Worm (Caenorhabditis elegans) whole organism, late embryonic: ENCODE results near the gene srbc-60.

Experiments used
- F13H6.1 ChIP-seq: sonication (generic microtip); optimal IDR thresholded peaks from 2 replicates; lab custom pipeline; 2016; ENCODE audit warnings: missing genetic modification characterization, missing compliant biosample characterization
- K09A11.1 ChIP-seq: sonication (generic microtip); optimal IDR thresholded peaks from 2 replicates; lab custom pipeline; 2017; ENCODE audit warnings: antibody characterized with exemption, mild to moderate bottlenecking, missing genetic modification characterization, missing compliant biosample characterization; ENCODE audit not compliant: insufficient read depth
- T23F11.4 ChIP-seq: fragments of 200-800 bp; sonication (Bioruptor generic); optimal IDR thresholded peaks from 2 replicates; lab custom pipeline; 2018; ENCODE audit warnings: mild to moderate bottlenecking, missing genetic modification characterization, missing compliant biosample characterization
- ahr-1 ChIP-seq: sonication (generic microtip); optimal IDR thresholded peaks from 2 replicates; lab custom pipeline; 2016; ENCODE audit warnings: missing genetic modification characterization, missing compliant biosample characterization
- ama-1 ChIP-seq: fragments of 150-350 bp; optimal IDR thresholded peaks from 2 replicates; lab custom pipeline; 2014
- ceh-14 ChIP-seq: sonication (generic microtip); optimal IDR thresholded peaks from 2 replicates; lab custom pipeline; 2016; ENCODE audit warnings: missing genotype, missing genetic modification characterization, missing compliant biosample characterization
- ceh-18 ChIP-seq: sonication (generic microtip); optimal IDR thresholded peaks from 2 replicates; lab custom pipeline; 2016; ENCODE audit warnings: missing genetic modification characterization, missing compliant biosample characterization
- ceh-19 ChIP-seq: fragments of 200-800 bp; sonication (Bioruptor generic); optimal IDR thresholded peaks from 2 replicates; lab custom pipeline; 2018; ENCODE audit warnings: mild to moderate bottlenecking, missing genetic modification characterization, missing compliant biosample characterization
- ceh-2 ChIP-seq: sonication (generic microtip); optimal IDR thresholded peaks from 2 replicates; lab custom pipeline; 2016; ENCODE audit warnings: missing genotype, missing genetic modification characterization, missing compliant biosample characterization
- ceh-24 ChIP-seq: sonication (generic microtip); optimal IDR thresholded peaks from 2 replicates; lab custom pipeline; 2016; ENCODE audit warnings: mild to moderate bottlenecking, missing genetic modification characterization, missing compliant biosample characterization
- ceh-30 ChIP-seq: fragments of 150-350 bp; optimal IDR thresholded peaks from 2 replicates; lab custom pipeline; 2014; ENCODE audit warnings: missing biosample characterization, missing genetic modification characterization
- ceh-45 ChIP-seq: fragments of 200-800 bp; sonication (Bioruptor generic); IDR thresholded peaks from 2 replicates; pipeline ENCODE4 v1.3.6; 2022; ENCODE audit warnings: missing genetic modification reagents, missing genetic modification characterization, missing compliant biosample characterization
- dmd-4 ChIP-seq: sonication (generic microtip); optimal IDR thresholded peaks from 2 replicates; lab custom pipeline; 2016; ENCODE audit warnings: borderline replicate concordance, missing genetic modification characterization, missing compliant biosample characterization
- elt-4 ChIP-seq: sonication (generic microtip); optimal IDR thresholded peaks from 2 replicates; lab custom pipeline; 2016; ENCODE audit warnings: missing genetic modification characterization, missing compliant biosample characterization
- ets-4 ChIP-seq: sonication (generic microtip); optimal IDR thresholded peaks from 2 replicates; lab custom pipeline; 2016; ENCODE audit warnings: missing genetic modification characterization, missing compliant biosample characterization
- eyg-1 ChIP-seq: sonication (generic microtip); optimal IDR thresholded peaks from 2 replicates; lab custom pipeline; 2016; ENCODE audit warnings: missing genotype, missing genetic modification characterization, missing compliant biosample characterization
- fkh-6 ChIP-seq: sonication (generic microtip); optimal IDR thresholded peaks from 2 replicates; lab custom pipeline; 2016; ENCODE audit warnings: missing genetic modification characterization, missing compliant biosample characterization
- gmeb-2 ChIP-seq: sonication (generic microtip); optimal IDR thresholded peaks from 2 replicates; lab custom pipeline; 2016; ENCODE audit warnings: missing genetic modification characterization, inconsistent platforms, missing compliant biosample characterization
- hlh-15 ChIP-seq: sonication (generic microtip); optimal IDR thresholded peaks from 2 replicates; lab custom pipeline; 2016; ENCODE audit warnings: missing genetic modification characterization, missing compliant biosample characterization
- hlh-6 ChIP-seq: sonication (generic microtip); optimal IDR thresholded peaks from 2 replicates; lab custom pipeline; 2016; ENCODE audit warnings: missing genotype, missing genetic modification characterization, missing compliant biosample characterization
- hlh-8 ChIP-seq: sonication (generic microtip); optimal IDR thresholded peaks from 2 replicates; lab custom pipeline; 2016; ENCODE audit warnings: missing genotype, missing genetic modification characterization, missing compliant biosample characterization
- lim-6 ChIP-seq: sonication (generic microtip); optimal IDR thresholded peaks from 2 replicates; lab custom pipeline; 2016; ENCODE audit warnings: missing genetic modification characterization, missing compliant biosample characterization
- madf-2 ChIP-seq: sonication (generic microtip); optimal IDR thresholded peaks from 2 replicates; lab custom pipeline; 2017; ENCODE audit warnings: missing genetic modification characterization, missing compliant biosample characterization
- nfya-1 ChIP-seq: sonication (generic microtip); optimal IDR thresholded peaks from 2 replicates; lab custom pipeline; 2017; ENCODE audit warnings: missing genetic modification characterization, mild to moderate bottlenecking, missing compliant biosample characterization, antibody characterized with exemption, moderate library complexity
- nhr-11 ChIP-seq: fragments of 150-350 bp; optimal IDR thresholded peaks from 2 replicates; lab custom pipeline; 2014; ENCODE audit warnings: missing biosample characterization, missing genetic modification characterization
- nhr-232 ChIP-seq: sonication (generic microtip); optimal IDR thresholded peaks from 2 replicates; lab custom pipeline; 2016; ENCODE audit warnings: missing genetic modification characterization, missing compliant biosample characterization
- odd-2 ChIP-seq: sonication (generic microtip); optimal IDR thresholded peaks from 2 replicates; lab custom pipeline; 2017; ENCODE audit warnings: antibody characterized with exemption, mild to moderate bottlenecking, missing genetic modification characterization, missing compliant biosample characterization
- pax-1 ChIP-seq: fragments of 150-350 bp; optimal IDR thresholded peaks from 2 replicates; lab custom pipeline; 2014; ENCODE audit warnings: missing biosample characterization, missing genetic modification characterization
- pros-1 ChIP-seq: fragments of 150-350 bp; optimal IDR thresholded peaks from 2 replicates; lab custom pipeline; 2014; ENCODE audit warnings: missing biosample characterization, missing genetic modification reagents, missing genetic modification characterization
- sox-2 ChIP-seq: fragments of 200-800 bp; sonication (Bioruptor generic); IDR thresholded peaks from 2 replicates; pipeline ENCODE4 v1.3.6; 2022; ENCODE audit warnings: missing genetic modification reagents, missing genetic modification characterization, missing compliant biosample characterization
- sox-4 ChIP-seq: sonication (generic microtip); optimal IDR thresholded peaks from 2 replicates; lab custom pipeline; 2017; ENCODE audit warnings: mild to moderate bottlenecking, missing genetic modification characterization, inconsistent platforms, missing compliant biosample characterization
- syd-9 ChIP-seq: sonication (generic microtip); optimal IDR thresholded peaks from 2 replicates; lab custom pipeline; 2016; ENCODE audit warnings: mild to moderate bottlenecking, missing genetic modification characterization, moderate library complexity, missing compliant biosample characterization
- tbx-2 ChIP-seq: sonication (generic microtip); optimal IDR thresholded peaks from 2 replicates; lab custom pipeline; 2016; ENCODE audit warnings: missing genetic modification characterization, missing compliant biosample characterization
- unc-55 ChIP-seq: sonication (generic microtip); optimal IDR thresholded peaks from 2 replicates; lab custom pipeline; 2017; ENCODE audit warnings: missing biosample characterization, missing genetic modification reagents, missing genetic modification characterization
- unc-86 ChIP-seq: sonication (generic microtip); optimal IDR thresholded peaks from 2 replicates; lab custom pipeline; 2016; ENCODE audit warnings: missing genetic modification characterization, missing compliant biosample characterization
- zip-5 ChIP-seq: sonication (generic microtip); optimal IDR thresholded peaks from 2 replicates; lab custom pipeline; 2016; ENCODE audit warnings: missing genetic modification characterization, missing compliant biosample characterization

The srbc-60 gene

ce11 chrV:731330-731729 lies 48.8 kb upstream of the srbc-60 start (continued):
- TF ChIP-seq ceh-30 (no peak), K09A11.1 (tag; lab: Kevin White, UChicago) (no peak), pax-1 (tag; lab: Kevin White, UChicago) (no peak), ahr-1 (tag; lab: Kevin White, UChicago) (no peak), ama-1 (lab: Kevin White, UChicago) (no peak), ceh-19 (GFP tag; lab: Kevin White, UChicago) (no peak), elt-4 (no peak), eyg-1 (no peak), hlh-15 (tag; lab: Kevin White, UChicago) (no peak), dmd-4 (tag; lab: Kevin White, UChicago) (no peak), hlh-6 (tag; lab: Kevin White, UChicago) (no peak), sox-2 (GFP tag; lab: Robert Waterston, UW) (no peak), nfya-1 (tag; lab: Kevin White, UChicago) (peak; percentile 78), sox-4 (tag; lab: Kevin White, UChicago) (no peak), odd-2 (no peak), ceh-14 (tag; lab: Kevin White, UChicago) (no peak), T23F11.4 (GFP tag; lab: Kevin White, UChicago) (no peak), zip-5 (tag; lab: Kevin White, UChicago) (no peak)

ce11 chrV:736171-736570 lies 43.9 kb upstream of the srbc-60 start, which contains the start of gene srj-25:
srj-25 (minus strand) TSS chrV:736271.
- TF ChIP-seq odd-2 (no peak), gmeb-2 (tag; lab: Kevin White, UChicago) (no peak), lim-6 (tag; lab: Kevin White, UChicago) (no peak)
- TF ChIP-seq, all 69 proteins: peak for 0

- TF ChIP-seq pros-1: no peak
- no peak for TF ChIP-seq nhr-11 (tag; lab: Kevin White, UChicago)
- no peak for TF ChIP-seq unc-55 (GFP tag; lab: Kevin White, UChicago)
These were observed 41.3 kb upstream of the srbc-60 start, which contains the start of gene srj-24 for ce11 chrV:738770-739169. srj-24 (minus strand) TSS chrV:738870.

- TF ChIP-seq madf-2 (tag; lab: Kevin White, UChicago) (no peak), nfya-1 (tag; lab: Kevin White, UChicago) (no peak), F13H6.1 (tag; lab: Kevin White, UChicago) (no peak), ahr-1 (tag; lab: Kevin White, UChicago) (no peak), ceh-2 (tag; lab: Kevin White, UChicago) (no peak), sox-2 (GFP tag; lab: Robert Waterston, UW) (no peak), gmeb-2 (tag; lab: Kevin White, UChicago) (no peak), eyg-1 (no peak), unc-86 (tag; lab: Kevin White, UChicago) (no peak), fkh-6 (tag; lab: Kevin White, UChicago) (no peak), hlh-8 (no peak), ceh-24 (tag; lab: Kevin White, UChicago) (no peak), syd-9 (tag; lab: Kevin White, UChicago) (no peak), K09A11.1 (tag; lab: Kevin White, UChicago) (no peak), ceh-30 (no peak), T23F11.4 (GFP tag; lab: Kevin White, UChicago) (no peak), ceh-18 (no peak), nhr-232 (tag; lab: Kevin White, UChicago) (no peak), ceh-45 (GFP tag; lab: Robert Waterston, UW) (no peak), nhr-11 (tag; lab: Kevin White, UChicago) (no peak)
These were observed 38.3 kb upstream of the srbc-60 start, which contains the start of gene C05E4.7 for ce11 chrV:741820-742219. C05E4.7 (plus strand) TSS chrV:742120.

ce11 chrV:743348-743747 lies 36.8 kb upstream of the srbc-60 start, which contains the start of gene str-134:
str-134 (plus strand) TSS chrV:743648.
- TF ChIP-seq tbx-2 (tag; lab: Kevin White, UChicago) (no peak), ets-4 (tag; lab: Kevin White, UChicago) (no peak), ceh-19 (GFP tag; lab: Kevin White, UChicago) (no peak)
